Fruit fly (Drosophila melanogaster) whole organism, embryonic: ENCODE measurements around the gene CG3764.

ENCODE experiments used
- Atf6 ChIP-seq: fragments of 200-800 bp; sonication (Bioruptor generic); IDR thresholded peaks from 2 replicates; pipeline ENCODE4 v1.3.6; 2022; ENCODE audit warnings: missing biosample characterization, missing genetic modification characterization
- CG10274 ChIP-seq: fragments of 200-800 bp; sonication (Bioruptor generic); optimal IDR thresholded peaks from 3 replicates; lab custom pipeline; 2017; ENCODE audit warnings: missing biosample characterization, mild to moderate bottlenecking, missing genetic modification characterization
- CG11456 ChIP-seq: fragments of 200-800 bp; sonication (Bioruptor generic); IDR thresholded peaks from 3 replicates; pipeline ENCODE4 v1.3.6; 2022; ENCODE audit warnings: missing biosample characterization, missing genetic modification characterization
- CG11560 ChIP-seq: fragments of 200-800 bp; sonication (Bioruptor generic); IDR thresholded peaks from 3 replicates; pipeline ENCODE4 v1.3.6; 2022; ENCODE audit warnings: missing biosample characterization, missing genetic modification characterization
- CG13424 ChIP-seq: fragments of 200-800 bp; sonication (Bioruptor generic); optimal IDR thresholded peaks from 2 replicates; lab custom pipeline; 2019; ENCODE audit warnings: missing biosample characterization, mild to moderate bottlenecking, missing genetic modification characterization, moderate library complexity
- CG14014 ChIP-seq: fragments of 200-800 bp; sonication (Bioruptor generic); IDR thresholded peaks from 2 replicates; pipeline ENCODE4 v1.3.6; 2022; ENCODE audit warnings: missing biosample characterization, missing genetic modification characterization
- CG14441 ChIP-seq: fragments of 200-800 bp; sonication (Bioruptor generic); IDR thresholded peaks from 2 replicates; pipeline ENCODE4 v1.3.6; 2022; ENCODE audit warnings: missing biosample characterization, missing genetic modification characterization
- CG14667 ChIP-seq: fragments of 200-800 bp; sonication (Bioruptor generic); IDR thresholded peaks from 2 replicates; pipeline ENCODE4 v1.3.6; 2022; ENCODE audit warnings: missing biosample characterization, missing genetic modification characterization
- CG17359 ChIP-seq: fragments of 200-800 bp; sonication (Bioruptor generic); optimal IDR thresholded peaks from 3 replicates; lab custom pipeline; 2018; ENCODE audit warnings: missing biosample characterization, mild to moderate bottlenecking, missing genetic modification characterization, moderate library complexity
- CG18619 ChIP-seq: fragments of 200-800 bp; sonication (Bioruptor generic); optimal IDR thresholded peaks from 3 replicates; lab custom pipeline; 2017; ENCODE audit warnings: missing biosample characterization, mild to moderate bottlenecking, missing genetic modification characterization
- CG2712 ChIP-seq: fragments of 200-800 bp; optimal IDR thresholded peaks from 3 replicates; lab custom pipeline; 2019; ENCODE audit warnings: missing biosample characterization, mild to moderate bottlenecking, missing genetic modification characterization, moderate library complexity
- CG3163 ChIP-seq: fragments of 200-800 bp; sonication (Bioruptor generic); optimal IDR thresholded peaks from 3 replicates; lab custom pipeline; 2016; ENCODE audit warnings: missing biosample characterization, missing genetic modification characterization
- CG32532 ChIP-seq: fragments of 200-800 bp; sonication (Bioruptor generic); IDR thresholded peaks from 2 replicates; pipeline ENCODE4 v1.3.6; 2022; ENCODE audit warnings: missing biosample characterization, missing genetic modification characterization
- CG3995 ChIP-seq: fragments of 200-800 bp; sonication (Bioruptor generic); optimal IDR thresholded peaks from 3 replicates; lab custom pipeline; 2016; ENCODE audit warnings: missing biosample characterization, missing genetic modification characterization
- CG4404 ChIP-seq: fragments of 200-800 bp; sonication (Bioruptor generic); IDR thresholded peaks from 2 replicates; pipeline ENCODE4 v1.3.6; 2022; ENCODE audit warnings: missing biosample characterization, missing genetic modification characterization
- CG6175 ChIP-seq: fragments of 200-800 bp; sonication (Bioruptor generic); IDR thresholded peaks from 3 replicates; pipeline ENCODE4 v1.3.6; 2022; ENCODE audit warnings: missing biosample characterization, missing genetic modification characterization
- CG8089 ChIP-seq: fragments of 200-800 bp; sonication (Bioruptor generic); optimal IDR thresholded peaks from 3 replicates; lab custom pipeline; 2016; ENCODE audit warnings: missing biosample characterization, missing genetic modification characterization
- CG8924 ChIP-seq: fragments of 200-800 bp; optimal IDR thresholded peaks from 3 replicates; lab custom pipeline; 2019; ENCODE audit warnings: missing biosample characterization, mild to moderate bottlenecking, missing genetic modification characterization, moderate library complexity
- CG8944 ChIP-seq: fragments of 200-800 bp; sonication (Bioruptor generic); optimal IDR thresholded peaks from 3 replicates; lab custom pipeline; 2016; ENCODE audit warnings: missing biosample characterization, missing genetic modification characterization
- CG9727 ChIP-seq: fragments of 200-800 bp; sonication (Bioruptor generic); optimal IDR thresholded peaks from 3 replicates; lab custom pipeline; 2017; ENCODE audit warnings: missing biosample characterization, mild to moderate bottlenecking, missing genetic modification characterization
- Chrac-16 ChIP-seq: fragments of 200-800 bp; sonication (Bioruptor generic); optimal IDR thresholded peaks from 3 replicates; lab custom pipeline; 2016; ENCODE audit warnings: missing biosample characterization, missing genetic modification characterization
- Dp ChIP-seq: fragments of 200-800 bp; sonication (Bioruptor generic); optimal IDR thresholded peaks from 2 replicates; lab custom pipeline; 2018; ENCODE audit warnings: missing biosample characterization, mild to moderate bottlenecking, missing genetic modification characterization, moderate library complexity
- GATAe ChIP-seq: fragments of 200-800 bp; sonication (Bioruptor generic); conservative IDR thresholded peaks from 2 replicates; pipeline ENCODE4 v1.3.6; 2022; ENCODE audit warnings: missing biosample characterization, missing genetic modification characterization
- H15 ChIP-seq: fragments of 200-800 bp; sonication (Bioruptor generic); IDR thresholded peaks from 3 replicates; pipeline ENCODE4 v1.3.6; 2022; ENCODE audit warnings: missing biosample characterization, missing genetic modification characterization
- HLH3B ChIP-seq: fragments of 200-800 bp; sonication (Bioruptor generic); IDR thresholded peaks from 2 replicates; pipeline ENCODE4 v1.3.6; 2022; ENCODE audit warnings: missing biosample characterization, missing genetic modification characterization
- Med ChIP-seq: fragments of 200-800 bp; sonication (Bioruptor generic); peaks from one replicate; lab custom pipeline; 2016; ENCODE audit warnings: missing biosample characterization, missing genetic modification characterization, mild to moderate bottlenecking, inconsistent platforms, moderate library complexity
- Meics ChIP-seq: fragments of 200-800 bp; sonication (Bioruptor generic); optimal IDR thresholded peaks from 2 replicates; lab custom pipeline; 2017; ENCODE audit warnings: missing biosample characterization, mild to moderate bottlenecking, missing genetic modification characterization
- NfI ChIP-seq: fragments of 200-800 bp; sonication (Bioruptor generic); optimal IDR thresholded peaks from 3 replicates; lab custom pipeline; 2018; ENCODE audit warnings: missing biosample characterization, mild to moderate bottlenecking, missing genetic modification characterization, moderate library complexity
- PHDP ChIP-seq: fragments of 200-800 bp; sonication (Bioruptor generic); optimal IDR thresholded peaks from 3 replicates; lab custom pipeline; 2018; ENCODE audit warnings: missing biosample characterization, mild to moderate bottlenecking, missing genetic modification characterization, moderate library complexity
- Pdp1 ChIP-seq, 2 experiments: fragments of 200-800 bp; sonication (Bioruptor generic); optimal IDR thresholded peaks; 3 replicates each; lab custom pipeline; 2016; ENCODE audit warnings: missing biosample characterization in 2 of 2, missing genetic modification characterization in 2 of 2, mild to moderate bottlenecking in 1 of 2, moderate library complexity in 1 of 2
- Stat92E ChIP-seq, 3 experiments: fragments of >200 bp in 2 of 3; fragments of 200-800 bp in 1 of 3; sonication (Bioruptor generic) in 1 of 3; optimal IDR thresholded peaks; 2 replicates each; lab custom pipeline; 2017 to 2019; ENCODE audit warnings: missing biosample characterization in 3 of 3, missing genetic modification characterization in 3 of 3, mild to moderate bottlenecking in 1 of 3, moderate library complexity in 1 of 3
- Taf1 ChIP-seq: fragments of 200-800 bp; sonication (Bioruptor generic); IDR thresholded peaks from 2 replicates; pipeline ENCODE4 v1.3.6; 2022; ENCODE audit warnings: missing biosample characterization, missing genetic modification characterization
- chinmo ChIP-seq: fragments of 200-800 bp; sonication (Bioruptor generic); IDR thresholded peaks from 4 replicates; pipeline ENCODE4 v1.3.6; 2022; ENCODE audit warnings: missing biosample characterization, missing genetic modification characterization; ENCODE audit not compliant: partially characterized antibody
- chm ChIP-seq: fragments of 200-800 bp; sonication (Bioruptor generic); IDR thresholded peaks from 2 replicates; pipeline ENCODE4 v1.3.6; 2022; ENCODE audit warnings: missing biosample characterization, missing genetic modification characterization
- crol ChIP-seq: fragments of 200-800 bp; sonication (Bioruptor generic); IDR thresholded peaks from 2 replicates; pipeline ENCODE4 v1.3.6; 2022; ENCODE audit warnings: missing biosample characterization, missing genetic modification characterization
- cwo ChIP-seq: fragments of 200-800 bp; sonication (Bioruptor generic); optimal IDR thresholded peaks from 3 replicates; lab custom pipeline; 2017; ENCODE audit warnings: missing biosample characterization, missing genetic modification characterization, mild to moderate bottlenecking, moderate library complexity, missing genetic modification reagents
- dysf ChIP-seq: fragments of 200-800 bp; sonication (Bioruptor generic); IDR thresholded peaks from 3 replicates; pipeline ENCODE4 v1.3.6; 2022; ENCODE audit warnings: missing biosample characterization, missing genetic modification characterization
- grau ChIP-seq: fragments of 200-800 bp; optimal IDR thresholded peaks from 3 replicates; lab custom pipeline; 2019; ENCODE audit warnings: missing biosample characterization, mild to moderate bottlenecking, missing genetic modification characterization, moderate library complexity
- lab ChIP-seq: fragments of 200-800 bp; sonication (Bioruptor generic); optimal IDR thresholded peaks from 3 replicates; lab custom pipeline; 2017; ENCODE audit warnings: missing biosample characterization, missing genetic modification characterization, mild to moderate bottlenecking, moderate library complexity, missing genetic modification reagents
- nmo ChIP-seq: fragments of 200-800 bp; sonication (Bioruptor generic); optimal IDR thresholded peaks from 2 replicates; lab custom pipeline; 2018; ENCODE audit warnings: missing biosample characterization, mild to moderate bottlenecking, missing genetic modification characterization, moderate library complexity
- pan ChIP-seq, 4 experiments: fragments of >200 bp in 3 of 4; fragments of 200-800 bp in 1 of 4; sonication (Bioruptor generic) in 1 of 4; optimal IDR thresholded peaks in 3 of 4; IDR thresholded peaks in 1 of 4; 2 replicates each; pipeline versions ENCODE4 v1.3.6 to Lab custom; 2017 to 2022; ENCODE audit warnings: missing biosample characterization in 2 of 4, missing genetic modification characterization in 2 of 4, mixed read lengths in 1 of 4
- peb ChIP-seq: fragments of 200-800 bp; sonication (Bioruptor generic); IDR thresholded peaks from 2 replicates; pipeline ENCODE4 v1.3.6; 2022; ENCODE audit warnings: missing biosample characterization, missing genetic modification characterization
- slp2 ChIP-seq: fragments of 200-800 bp; sonication (Bioruptor generic); optimal IDR thresholded peaks from 2 replicates; lab custom pipeline; 2016; ENCODE audit warnings: missing biosample characterization, missing genetic modification characterization
- sob ChIP-seq: fragments of 200-800 bp; sonication (Bioruptor generic); IDR thresholded peaks from 2 replicates; pipeline ENCODE4 v1.3.6; 2022; ENCODE audit warnings: missing biosample characterization, missing genetic modification characterization
- sug ChIP-seq: fragments of 200-800 bp; optimal IDR thresholded peaks from 2 replicates; lab custom pipeline; 2019; ENCODE audit warnings: missing biosample characterization, mild to moderate bottlenecking, missing genetic modification characterization, moderate library complexity
- tna ChIP-seq: fragments of 200-800 bp; sonication (Bioruptor generic); IDR thresholded peaks from 2 replicates; pipeline ENCODE4 v1.3.6; 2022; ENCODE audit warnings: missing biosample characterization, missing genetic modification characterization; ENCODE audit not compliant: partially characterized antibody

Gene CG3764

dm6 chr3L:17007945-17008344 lies 4.4 kb downstream of the CG3764 start:
- TF ChIP-seq CG3995: peak; percentile 6
- TF ChIP-seq CG8089 (GFP tag; lab: Kevin White, UChicago): no peak

DNA sequence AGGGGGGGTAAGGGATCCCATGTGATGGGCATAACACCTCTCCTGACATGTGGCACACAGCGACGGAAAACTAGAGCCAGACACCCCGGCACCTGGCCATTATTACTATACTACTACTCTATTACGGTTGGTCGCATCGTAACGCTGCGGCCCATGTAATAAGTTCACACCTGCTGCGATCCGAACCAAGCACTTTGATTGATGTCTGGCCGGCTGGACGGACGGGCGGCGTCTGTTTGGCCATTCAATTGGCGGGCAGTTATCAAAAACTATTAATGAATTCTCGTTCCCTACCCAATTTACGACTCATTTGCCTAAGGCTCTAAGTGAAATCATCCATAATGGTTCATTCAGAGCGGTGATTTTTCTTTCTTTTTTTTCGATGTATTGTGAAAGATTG lies 4.9 kb downstream of the CG3764 start:
- TF ChIP-seq chinmo (GFP tag; lab: Robert Waterston, UW) (0 out of 4 replicates have a peak, but pooled peaks have one; percentile 29), lab (GFP tag; lab: Kevin White, UChicago) (peak; percentile 62), Pdp1 (GFP tag; optimal IDR thresholded peaks at IDR 0.05; lab: Kevin White, UChicago) (peak in 1 of 2 experiments; percentile 8), Med (peak; percentile 50), NfI (GFP tag; lab: Kevin White, UChicago) (no peak), CG9727 (no peak), cwo (GFP tag; lab: Kevin White, UChicago) (peak; percentile 42), CG6175 (0 out of 3 replicates have a peak, but pooled peaks have one; percentile 2)

DNA sequence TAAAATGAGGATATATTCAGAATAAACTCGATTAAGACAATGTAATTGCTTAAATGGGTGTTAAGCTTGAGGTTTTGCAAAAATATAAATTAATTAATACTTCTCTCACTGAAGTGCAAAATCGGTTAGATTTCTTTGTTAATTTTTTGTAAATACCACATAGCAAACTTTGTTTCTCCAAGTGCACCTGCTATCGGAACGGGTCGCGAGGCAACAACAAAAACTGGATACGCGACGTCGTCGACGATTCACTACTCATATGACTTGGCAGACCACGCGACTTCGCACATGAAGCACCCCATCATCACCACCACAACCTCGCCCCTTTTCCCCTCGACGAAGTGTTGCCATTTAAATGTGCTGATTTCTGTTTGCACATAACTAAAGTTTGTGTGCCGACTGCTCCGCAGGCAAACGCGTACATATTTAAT lies 5.3 kb downstream of the CG3764 start:
- TF ChIP-seq CG14014: peak; percentile 56; the same call in 1 of the 2 replicates
- TF ChIP-seq GATAe (GFP tag; lab: Robert Waterston, UW): 0 out of 2 replicates have a peak, but pooled peaks have one; percentile 14
- no peak for TF ChIP-seq tna
- TF ChIP-seq CG8944: no peak
- TF ChIP-seq CG18619 (GFP tag; lab: Kevin White, UChicago): peak; percentile 13
- TF ChIP-seq sob (GFP tag; lab: Robert Waterston, UW): 0 out of 2 replicates have a peak, but pooled peaks have one; percentile 27
- TF ChIP-seq CG11560 (tag; lab: Robert Waterston, UW): no peak
- TF ChIP-seq CG2712 (tag; lab: Kevin White, UChicago): peak; percentile 40
- TF ChIP-seq PHDP (tag; lab: Kevin White, UChicago): peak; percentile 36
- no peak for TF ChIP-seq CG10274 (GFP tag; lab: Kevin White, UChicago)
- peak; percentile 0 for TF ChIP-seq slp2 (GFP tag; lab: Kevin White, UChicago)
- TF ChIP-seq nmo: peak; percentile 24
- peak; percentile 43 for TF ChIP-seq Atf6 (GFP tag; lab: Robert Waterston, UW)
- 0 out of 2 replicates have a peak, but pooled peaks have one; percentile 16 for TF ChIP-seq peb (GFP tag; lab: Robert Waterston, UW)
- TF ChIP-seq Taf1 (GFP tag; lab: Robert Waterston, UW): peak; percentile 42; the same call in 1 of the 2 replicates
- TF ChIP-seq CG13424 (tag; lab: Kevin White, UChicago): peak; percentile 23
- no peak for TF ChIP-seq CG4404 (GFP tag; lab: Robert Waterston, UW)
- TF ChIP-seq dysf (GFP tag; lab: Robert Waterston, UW): peak; percentile 55; the same call in 2 of the 3 replicates
- TF ChIP-seq pan (optimal IDR thresholded peaks at IDR 0.05; lab: Kevin White, UChicago): no peak
- peak in 1 of 2 experiments; percentile 32 for TF ChIP-seq pan (GFP tag; optimal IDR thresholded peaks at IDR 0.05 in 1 of 2, IDR thresholded peaks at IDR 0.05 in 1 of 2)
- TF ChIP-seq Chrac-16: no peak
- TF ChIP-seq crol: peak; percentile 76
- no peak for TF ChIP-seq CG3163
- 0 out of 2 replicates have a peak, but pooled peaks have one; percentile 15 for TF ChIP-seq CG14667 (GFP tag; lab: Robert Waterston, UW)
- TF ChIP-seq sug (tag; lab: Kevin White, UChicago): peak; percentile 49
- peak; percentile 54 for TF ChIP-seq CG14441 (GFP tag; lab: Robert Waterston, UW)
- peak; percentile 64 for TF ChIP-seq HLH3B
- peak; percentile 61; the same call in 1 of the 3 replicates for TF ChIP-seq CG11456 (GFP tag; lab: Robert Waterston, UW)
- no peak for TF ChIP-seq Dp (GFP tag; lab: Kevin White, UChicago)
- peak; percentile 53 for TF ChIP-seq Meics (GFP tag; lab: Kevin White, UChicago)
- TF ChIP-seq CG17359 (tag; lab: Kevin White, UChicago): peak; percentile 33
- no peak for TF ChIP-seq Stat92E (GFP tag; optimal IDR thresholded peaks at IDR 0.05; lab: Kevin White, UChicago)
- 0 out of 3 replicates have a peak, but pooled peaks have one; percentile 28 for TF ChIP-seq H15 (GFP tag; lab: Robert Waterston, UW)
- peak; percentile 10 for TF ChIP-seq CG8924
- peak; percentile 46 for TF ChIP-seq grau (tag; lab: Kevin White, UChicago)
- TF ChIP-seq CG32532 (GFP tag; lab: Robert Waterston, UW): peak; percentile 72
- TF ChIP-seq chm: no peak
